Fruit fly (Drosophila melanogaster) Kc167 (cell line): Measurements from ENCODE around the gene CG33258.

ENCODE experiments used
- Myc ChIP-seq: fragments of >200 bp; optimal IDR thresholded peaks from 2 replicates; lab custom pipeline; 2017; ENCODE audit warnings: missing external identifiers
- Sin3A ChIP-seq: fragments of >200 bp; optimal IDR thresholded peaks from 2 replicates; lab custom pipeline; 2018; ENCODE audit warnings: missing external identifiers
- h ChIP-seq: fragments of >200 bp; optimal IDR thresholded peaks from 3 replicates; lab custom pipeline; 2018; ENCODE audit warnings: missing external identifiers
- insv ChIP-seq: fragments of >200 bp; optimal IDR thresholded peaks from 3 replicates; lab custom pipeline; 2018; ENCODE audit warnings: missing external identifiers
- psq ChIP-seq: fragments of >200 bp; optimal IDR thresholded peaks from 2 replicates; lab custom pipeline; 2017; ENCODE audit warnings: missing external identifiers
- ttk ChIP-seq: sonication (Bioruptor generic); optimal IDR thresholded peaks from 2 replicates; lab custom pipeline; 2017; ENCODE audit warnings: missing external identifiers

Gene CG33258

dm6 chr3L:16082251-16082650, at the start of gene CG33258:
TSS of gene CG33258 (plus strand) at chr3L:16082551.
- no peak for TF ChIP-seq psq (lab: Kevin White, UChicago)
- no peak for TF ChIP-seq Myc
- no peak for TF ChIP-seq h (lab: Kevin White, UChicago)
- TF ChIP-seq insv (lab: Kevin White, UChicago) = no peak
- no peak for TF ChIP-seq Sin3A
- TF ChIP-seq ttk (lab: Kevin White, UChicago) = no peak

DNA sequence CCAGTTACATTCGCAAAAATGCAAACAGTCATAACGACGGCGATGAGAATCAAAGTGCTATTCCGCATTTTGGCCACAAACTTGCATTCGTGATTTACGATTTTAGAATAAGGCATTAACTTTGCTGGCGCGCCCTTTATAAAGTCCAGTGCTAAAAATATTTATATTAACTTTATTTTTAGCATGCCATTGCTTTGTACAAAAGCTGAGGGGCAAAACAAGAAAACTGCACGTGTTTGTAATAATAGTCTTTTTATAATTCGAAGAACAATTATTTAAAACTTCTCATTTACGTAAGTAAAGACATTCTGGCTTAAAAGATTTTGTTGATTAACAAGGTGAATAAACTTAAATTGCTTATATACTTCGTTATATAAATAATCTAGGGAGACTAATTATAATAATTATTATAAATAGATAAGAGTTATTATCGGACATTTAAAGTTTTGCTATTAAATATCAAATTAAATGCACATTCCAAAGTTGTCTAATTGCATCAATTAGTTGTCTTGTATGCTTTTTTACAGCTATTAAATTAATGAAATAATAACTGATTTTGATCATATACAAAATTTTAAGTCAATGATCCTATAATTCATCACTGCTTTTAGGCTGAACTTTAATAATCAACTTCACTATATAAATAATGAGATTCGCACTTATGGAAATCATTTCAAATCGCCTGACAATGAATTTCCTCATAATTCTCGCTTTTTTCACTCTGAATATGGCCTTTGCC, 49.1 kb upstream of the CG33258 start, which contains the start of the genes CG42717 and CG42716:
Gene CG42717, minus strand, starts transcription at position 101 of the 739 bp plus-strand sequence.
Gene CG42716, plus strand, starts transcription at position 689 of the 739 bp plus-strand sequence.
- TF ChIP-seq ttk (lab: Kevin White, UChicago) = no peak
- no peak for TF ChIP-seq Sin3A
- TF ChIP-seq insv (lab: Kevin White, UChicago) = no peak
- TF ChIP-seq psq (lab: Kevin White, UChicago) = no peak
- TF ChIP-seq h (lab: Kevin White, UChicago) = no peak
- no peak for TF ChIP-seq Myc

- TF ChIP-seq Sin3A (no peak), ttk (lab: Kevin White, UChicago) (no peak), insv (lab: Kevin White, UChicago) (no peak), Myc (no peak), h (lab: Kevin White, UChicago) (no peak), psq (lab: Kevin White, UChicago) (no peak)
These were observed 48.1 kb upstream of the CG33258 start, which contains the start of gene CG42538 for dm6 chr3L:16034224-16034623. TSS of gene CG42538 (plus strand) at chr3L:16034524.

DNA sequence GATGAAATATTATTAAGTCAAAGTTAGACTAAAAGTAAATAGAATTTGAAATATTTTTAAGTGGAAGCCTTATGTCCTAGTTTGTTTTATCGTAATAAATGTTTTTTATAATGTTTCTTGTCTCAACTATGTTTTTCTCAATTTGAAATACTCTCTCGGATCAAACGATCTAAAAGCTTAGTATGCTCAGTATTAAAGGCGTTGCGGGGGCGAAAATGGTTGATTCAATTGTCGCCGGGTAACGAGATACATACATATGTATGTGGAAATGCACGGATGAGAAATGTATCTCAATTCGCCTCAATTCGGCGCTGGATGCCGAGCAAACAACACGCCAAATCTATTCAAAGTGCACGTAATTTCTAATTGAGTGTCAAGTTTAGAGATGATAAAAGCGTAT, 47.2 kb upstream of the CG33258 start, which contains the start of gene CG5895:
Gene CG5895, plus strand, starts transcription at position 301 of the 400 bp plus-strand sequence.
- TF ChIP-seq Myc = no peak
- TF ChIP-seq psq (lab: Kevin White, UChicago) = no peak
- no peak for TF ChIP-seq ttk (lab: Kevin White, UChicago)
- no peak for TF ChIP-seq insv (lab: Kevin White, UChicago)
- no peak for TF ChIP-seq Sin3A

DNA sequence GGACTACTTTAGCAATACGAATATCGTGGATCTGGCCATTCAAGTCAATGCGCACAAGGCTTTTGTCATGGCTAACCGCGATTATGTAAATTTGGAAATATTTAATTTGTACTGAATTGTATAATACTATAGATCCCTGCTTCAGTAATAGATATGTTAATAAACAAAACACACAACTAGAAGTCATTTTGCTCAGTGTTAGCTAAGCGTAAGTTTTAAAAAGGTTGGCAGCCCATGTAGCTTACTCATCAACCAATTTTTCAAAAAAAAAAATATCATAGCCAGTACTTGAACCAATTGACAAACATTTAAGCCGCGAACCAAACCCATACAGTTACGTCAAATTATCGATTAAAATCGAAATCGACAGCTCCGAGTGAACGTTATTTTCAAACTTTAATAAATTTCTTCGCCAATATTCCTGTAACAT, 45.3 kb upstream of the CG33258 start:
- no peak for TF ChIP-seq Myc
- TF ChIP-seq h (lab: Kevin White, UChicago) = no peak

DNA sequence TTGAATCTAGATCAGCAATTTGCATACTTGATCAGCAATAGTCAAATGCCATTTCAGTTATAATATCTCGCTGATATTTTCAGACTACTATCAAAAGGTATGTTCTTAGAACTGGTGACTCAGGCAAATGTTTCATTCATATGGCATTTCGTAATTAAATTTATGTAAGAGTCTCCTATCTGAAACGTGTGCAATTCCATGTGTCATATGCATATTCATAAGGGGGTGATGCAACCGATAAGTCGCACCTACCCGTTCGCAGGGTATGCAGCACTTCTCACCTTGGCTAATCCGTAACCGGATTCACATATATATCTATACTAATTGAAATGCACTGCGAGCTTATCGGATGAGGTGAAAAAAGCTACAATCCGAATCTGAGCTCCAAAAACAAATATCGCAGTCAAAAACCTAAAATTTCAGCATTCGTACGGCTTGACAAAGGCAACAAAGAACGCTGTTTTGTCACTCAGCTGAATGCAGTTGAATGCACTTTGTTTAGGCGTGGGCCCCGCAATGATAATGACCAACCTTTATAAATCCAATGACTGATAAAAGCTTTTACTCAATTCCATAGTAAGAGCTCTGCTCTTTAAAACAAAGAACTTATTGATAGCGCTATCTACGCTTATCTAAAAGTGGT, 44.5 kb upstream of the CG33258 start:
- TF ChIP-seq insv (lab: Kevin White, UChicago) (no peak), Myc (no peak), h (lab: Kevin White, UChicago) (no peak), psq (lab: Kevin White, UChicago) (no peak), ttk (lab: Kevin White, UChicago) (no peak), Sin3A (no peak)

dm6 chr3L:16039063-16039462, 43.3 kb upstream of the CG33258 start:
- TF ChIP-seq ttk (lab: Kevin White, UChicago) (no peak), Sin3A (no peak), h (lab: Kevin White, UChicago) (no peak), insv (lab: Kevin White, UChicago) (no peak), psq (lab: Kevin White, UChicago) (no peak), Myc (no peak)

DNA sequence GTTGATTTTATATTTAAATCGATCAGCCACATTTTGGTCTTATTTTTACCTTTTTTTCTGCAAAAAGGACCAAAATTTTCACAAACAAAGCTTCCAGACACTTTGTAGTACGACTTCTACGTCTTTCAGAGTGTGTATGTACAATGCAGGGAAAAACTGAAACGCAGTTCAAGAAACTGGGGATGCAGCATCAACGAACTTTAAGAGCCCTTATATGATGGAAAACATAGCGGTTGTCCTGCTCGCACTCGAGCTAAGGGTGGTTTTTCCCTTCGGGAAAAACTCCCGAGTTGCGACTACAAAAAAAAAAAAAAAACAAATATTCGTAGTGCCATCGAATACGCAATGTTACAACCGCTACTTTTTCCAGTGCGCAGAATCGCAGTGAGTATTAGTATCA, 42.0 kb upstream of the CG33258 start:
- no peak for TF ChIP-seq insv (lab: Kevin White, UChicago)
- no peak for TF ChIP-seq ttk (lab: Kevin White, UChicago)
- no peak for TF ChIP-seq Myc
- TF ChIP-seq psq (lab: Kevin White, UChicago) = no peak
- no peak for TF ChIP-seq h (lab: Kevin White, UChicago)
- no peak for TF ChIP-seq Sin3A

DNA sequence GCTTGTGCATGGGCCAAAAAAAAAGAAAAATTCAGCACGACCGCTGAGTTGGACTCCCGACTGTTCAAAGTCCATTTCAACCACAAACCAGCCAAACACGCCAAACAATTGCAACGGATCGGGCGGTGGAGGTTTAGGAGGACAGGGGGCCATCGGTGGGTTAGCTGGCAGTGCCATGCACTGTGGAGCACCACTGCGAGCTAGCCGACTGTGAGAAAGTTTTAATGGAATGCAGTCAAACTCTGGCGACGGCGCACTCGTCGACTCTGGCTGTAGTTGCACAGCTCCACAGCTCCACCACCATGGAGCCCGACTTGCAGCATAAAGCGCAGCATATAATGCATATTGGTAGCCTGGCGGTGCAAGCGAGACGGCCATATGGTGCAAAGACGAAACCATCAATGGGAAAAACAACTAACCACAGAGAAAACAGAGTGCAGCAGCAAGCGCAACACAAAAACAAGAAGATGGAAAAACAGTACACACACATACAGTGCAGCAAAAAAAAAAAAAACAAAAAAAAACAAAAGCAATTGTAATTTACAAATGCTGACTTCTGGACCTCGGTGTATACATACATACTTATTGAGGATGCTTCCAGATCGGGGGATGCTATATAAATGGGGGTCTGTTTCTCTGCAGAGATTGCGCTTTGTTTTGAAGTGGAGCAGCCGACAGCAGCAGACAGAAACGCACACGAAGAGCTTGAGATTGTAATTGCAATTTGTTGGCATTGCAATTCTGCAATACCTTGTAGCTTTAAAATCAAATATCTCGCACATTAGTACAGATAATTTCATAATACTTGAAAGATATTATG, 40.9 kb upstream of the CG33258 start:
- TF ChIP-seq psq (lab: Kevin White, UChicago) (no peak), Myc (no peak), ttk (lab: Kevin White, UChicago) (no peak), insv (lab: Kevin White, UChicago) (no peak), h (lab: Kevin White, UChicago) (no peak), Sin3A (no peak)

DNA sequence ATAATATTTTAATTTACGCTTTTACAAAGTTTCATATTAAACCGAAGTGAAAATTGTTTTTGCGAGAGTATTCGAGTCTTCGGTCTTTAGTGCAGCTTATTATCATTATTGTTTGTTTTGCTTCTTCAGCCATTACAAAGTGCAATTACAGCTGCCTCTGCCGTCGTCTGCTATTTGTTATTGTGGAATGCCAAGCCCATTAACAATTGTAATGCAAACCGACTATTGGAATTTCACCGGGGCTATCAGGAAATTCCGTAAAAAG, 40.3 kb upstream of the CG33258 start:
- TF ChIP-seq ttk (lab: Kevin White, UChicago) (no peak), Sin3A (no peak), Myc (no peak), h (lab: Kevin White, UChicago) (no peak), insv (lab: Kevin White, UChicago) (no peak), psq (lab: Kevin White, UChicago) (no peak)

- TF ChIP-seq insv (lab: Kevin White, UChicago) (no peak), Sin3A (no peak), ttk (lab: Kevin White, UChicago) (no peak), h (lab: Kevin White, UChicago) (no peak), Myc (no peak), psq (lab: Kevin White, UChicago) (no peak)
These were observed 39.7 kb upstream of the CG33258 start for dm6 chr3L:16042640-16043039.
